Fruit fly (Drosophila melanogaster): ENCODE measurements around the gene CG12268.

dm6 chr3R:23948324-23948465 is at the start of gene CG12268:
- TF ChIP-seq pan (optimal IDR thresholded peaks at IDR 0.05) (no peak), usp (GFP tag; optimal IDR thresholded peaks at IDR 0.05) (no peak), psq (optimal IDR thresholded peaks at IDR 0.05) (no peak), EcR (GFP tag; optimal IDR thresholded peaks at IDR 0.05) (no peak)

Data from whole organism.